Fruit fly (Drosophila melanogaster): ENCODE measurements around the gene CG7049.

DNA sequence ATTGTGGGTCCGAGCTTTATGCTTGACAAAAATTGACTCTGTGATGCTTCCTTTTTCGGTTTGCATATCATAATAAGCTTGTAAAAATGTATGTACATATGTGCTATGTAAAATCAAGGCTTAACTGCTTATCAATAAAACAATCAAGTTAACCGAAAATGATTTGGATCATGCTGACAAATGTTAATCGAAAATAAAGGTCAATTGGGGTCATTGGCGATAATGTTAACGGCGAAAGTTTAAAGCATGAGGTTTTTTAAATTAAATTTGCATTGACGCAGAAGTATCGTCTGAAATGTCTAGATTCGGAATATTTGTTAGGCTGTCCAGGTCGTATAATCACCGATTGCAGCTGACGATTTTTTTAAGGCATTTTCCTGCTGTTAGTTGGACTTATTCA lies 40.3 kb upstream of the CG7049 start, which contains the start of gene Kaz1-ORFB:
- TF ChIP-seq CG14655 (GFP tag; optimal IDR thresholded peaks at IDR 0.05): no peak
- no peak for TF ChIP-seq CG13204 (GFP tag; optimal IDR thresholded peaks at IDR 0.05)
- TF ChIP-seq Pif1A (GFP tag; optimal IDR thresholded peaks at IDR 0.05): no peak
- no peak for TF ChIP-seq EcR (GFP tag; optimal IDR thresholded peaks at IDR 0.05)
- TF ChIP-seq CG8301 (tag; optimal IDR thresholded peaks at IDR 0.05): no peak
- no peak for TF ChIP-seq fd96Ca (GFP tag; IDR thresholded peaks at IDR 0.05)
- no peak for TF ChIP-seq CG4496 (GFP tag; IDR thresholded peaks at IDR 0.05)
- no peak for TF ChIP-seq Snoo (tag; optimal IDR thresholded peaks at IDR 0.05)
- TF ChIP-seq D1 (tag; optimal IDR thresholded peaks at IDR 0.05): no peak
- TF ChIP-seq CG9948 (tag; optimal IDR thresholded peaks at IDR 0.05): no peak
- TF ChIP-seq CG12605 (GFP tag; IDR thresholded peaks at IDR 0.05): no peak
- no peak for TF ChIP-seq CG15710 (tag; optimal IDR thresholded peaks at IDR 0.05)
- TF ChIP-seq rn (GFP tag; IDR thresholded peaks at IDR 0.05): no peak

Measured in whole organism, pupa.